Worm (Caenorhabditis elegans) whole organism, L2 larva: Measurements from ENCODE around the gene F46H5.11.

Experiments used
- elt-3 ChIP-seq: sonication (generic microtip); optimal IDR thresholded peaks from 2 replicates; lab custom pipeline; 2017; ENCODE audit warnings: missing biosample characterization, missing genetic modification characterization
- mbf-1 ChIP-seq: sonication (generic microtip); optimal IDR thresholded peaks from 2 replicates; lab custom pipeline; 2017; ENCODE audit warnings: missing biosample characterization, missing genetic modification characterization
- unc-62 ChIP-seq: fragments of 150-350 bp; optimal IDR thresholded peaks from 2 replicates; lab custom pipeline; 2014; ENCODE audit warnings: missing biosample characterization, missing genetic modification reagents, missing genetic modification characterization

- TF ChIP-seq mbf-1 (no peak), elt-3 (no peak), unc-62 (GFP tag; lab: Kevin White, UChicago) (no peak)
Observed at ce11 chrX:7229357-7229756, 42.5 kb downstream of the F46H5.11 start.
